Fruit fly (Drosophila melanogaster) whole organism: ENCODE measurements around the gene Eip75B.

ENCODE experiments used
- CG8478 ChIP-seq: fragments of >200 bp; optimal IDR thresholded peaks from 2 replicates; lab custom pipeline; 2018; ENCODE audit warnings: inconsistent platforms
- Dll ChIP-seq: fragments of >200 bp; optimal IDR thresholded peaks from 2 replicates; lab custom pipeline; 2017
- pan ChIP-seq: fragments of >200 bp; optimal IDR thresholded peaks from 2 replicates; lab custom pipeline; 2017
- usp ChIP-seq: fragments of >200 bp; optimal IDR thresholded peaks from 2 replicates; lab custom pipeline; 2017; ENCODE audit warnings: missing biosample characterization, missing genetic modification characterization, mixed read lengths

DNA sequence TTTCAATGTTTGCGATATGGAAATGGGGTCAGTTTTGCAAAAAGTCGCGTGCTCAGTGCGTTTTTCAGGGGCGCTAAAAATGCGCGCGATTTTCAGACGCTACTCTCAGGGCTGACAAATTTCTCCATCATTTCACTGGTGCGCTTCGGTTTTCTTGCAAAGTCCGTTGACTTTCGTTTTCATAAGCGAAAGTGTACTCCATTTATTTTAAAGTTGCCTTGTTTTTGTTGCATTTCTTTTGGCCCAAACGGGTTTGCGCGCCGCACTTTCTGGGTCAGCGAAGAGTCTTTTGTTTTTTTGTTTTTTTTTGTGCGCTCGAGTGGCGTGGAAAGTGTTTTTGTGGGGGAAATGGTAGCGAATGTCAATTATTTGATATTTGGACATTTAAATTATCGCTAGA lies 124.8 kb downstream of the Eip75B start:
- TF ChIP-seq usp (GFP tag; lab: Kevin White, UChicago) = no peak
- TF ChIP-seq CG8478 (lab: Kevin White, UChicago) = no peak
- TF ChIP-seq pan (lab: Kevin White, UChicago) = no peak
- TF ChIP-seq Dll (lab: Kevin White, UChicago) = no peak
